Worm (Caenorhabditis elegans) whole organism, early embryonic: ENCODE results near the gene fbxa-4.

ENCODE experiments used
- aly-1 ChIP-seq: sonication (generic microtip); optimal IDR thresholded peaks from 2 replicates; lab custom pipeline; 2016; ENCODE audit warnings: missing genetic modification characterization, missing compliant biosample characterization
- ama-1 ChIP-seq: fragments of 150-350 bp; optimal IDR thresholded peaks from 2 replicates; lab custom pipeline; 2014
- ceh-36 ChIP-seq: sonication (generic microtip); optimal IDR thresholded peaks from 2 replicates; lab custom pipeline; 2016; ENCODE audit warnings: missing genetic modification characterization, inconsistent platforms, missing compliant biosample characterization
- ets-7 ChIP-seq: sonication (generic microtip); optimal IDR thresholded peaks from 2 replicates; lab custom pipeline; 2016; ENCODE audit warnings: missing genotype, missing genetic modification characterization, missing compliant biosample characterization
- hmbx-1 ChIP-seq: sonication (generic microtip); optimal IDR thresholded peaks from 2 replicates; lab custom pipeline; 2016; ENCODE audit warnings: mild to moderate bottlenecking, missing genetic modification characterization, missing compliant biosample characterization
- hmg-4 ChIP-seq: fragments of 200-800 bp; sonication (Bioruptor generic); optimal IDR thresholded peaks from 2 replicates; lab custom pipeline; 2018; ENCODE audit warnings: mild to moderate bottlenecking, missing genetic modification characterization, missing compliant biosample characterization
- hnd-1 ChIP-seq: sonication (generic microtip); optimal IDR thresholded peaks from 2 replicates; lab custom pipeline; 2016; ENCODE audit warnings: missing genetic modification characterization, missing compliant biosample characterization

DNA sequence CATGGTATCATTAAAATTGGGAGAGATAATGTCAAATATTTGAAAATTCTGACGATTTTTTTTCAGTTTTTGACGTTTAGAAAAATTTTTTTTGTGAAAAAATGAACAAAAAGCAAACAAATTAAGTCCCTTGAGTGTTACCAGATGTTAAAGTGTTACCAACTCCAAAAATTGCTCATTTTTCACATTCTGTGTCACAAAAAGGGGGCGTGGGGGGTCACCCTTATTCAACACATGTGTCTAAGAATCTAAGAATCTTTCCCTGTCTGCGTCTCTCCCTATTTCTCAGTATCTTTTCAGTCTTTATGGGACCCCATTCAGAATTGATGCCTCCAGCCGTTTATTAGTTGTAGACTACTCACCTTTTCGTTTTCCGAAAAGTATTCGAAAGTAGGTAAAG, 23.6 kb upstream of the fbxa-4 start:
- TF ChIP-seq aly-1 (tag; lab: Kevin White, UChicago) (no peak), ama-1 (lab: Kevin White, UChicago) (no peak), hmg-4 (no peak), ets-7 (tag; lab: Kevin White, UChicago) (no peak), hmbx-1 (tag; lab: Kevin White, UChicago) (no peak), hnd-1 (tag; lab: Kevin White, UChicago) (no peak), ceh-36 (tag; lab: Kevin White, UChicago) (no peak)
